Worm (Caenorhabditis elegans) whole organism, L2 larva: Measurements from ENCODE around the gene fbxa-148.

Experiments used
- ZK546.5 ChIP-seq: sonication (generic microtip); optimal IDR thresholded peaks from 2 replicates; lab custom pipeline; 2017; ENCODE audit warnings: missing biosample characterization, missing genetic modification characterization
- ama-1 ChIP-seq: fragments of 150-350 bp; optimal IDR thresholded peaks from 2 replicates; lab custom pipeline; 2018; ENCODE audit warnings: inconsistent platforms
- elt-3 ChIP-seq: sonication (generic microtip); optimal IDR thresholded peaks from 2 replicates; lab custom pipeline; 2017; ENCODE audit warnings: missing biosample characterization, missing genetic modification characterization
- lin-13 ChIP-seq: fragments of 150-350 bp; optimal IDR thresholded peaks from 2 replicates; lab custom pipeline; 2014; ENCODE audit warnings: missing biosample characterization, missing genetic modification reagents, missing genetic modification characterization
- nhr-6 ChIP-seq: fragments of 150-350 bp; optimal IDR thresholded peaks from 2 replicates; lab custom pipeline; 2014; ENCODE audit warnings: missing biosample characterization, missing genetic modification characterization
- skn-1 ChIP-seq: sonication (generic microtip); optimal IDR thresholded peaks from 2 replicates; lab custom pipeline; 2017; ENCODE audit warnings: missing biosample characterization, missing genetic modification characterization
- sma-3 ChIP-seq: sonication (generic microtip); optimal IDR thresholded peaks from 2 replicates; lab custom pipeline; 2016; ENCODE audit warnings: missing genetic modification reagents, missing genetic modification characterization, missing compliant biosample characterization
- ztf-11 ChIP-seq: sonication (generic microtip); optimal IDR thresholded peaks from 2 replicates; lab custom pipeline; 2017; ENCODE audit warnings: missing biosample characterization, missing genetic modification characterization
- ztf-4 ChIP-seq: fragments of 150-350 bp; optimal IDR thresholded peaks from 2 replicates; lab custom pipeline; 2014; ENCODE audit warnings: missing biosample characterization, missing genetic modification characterization

DNA sequence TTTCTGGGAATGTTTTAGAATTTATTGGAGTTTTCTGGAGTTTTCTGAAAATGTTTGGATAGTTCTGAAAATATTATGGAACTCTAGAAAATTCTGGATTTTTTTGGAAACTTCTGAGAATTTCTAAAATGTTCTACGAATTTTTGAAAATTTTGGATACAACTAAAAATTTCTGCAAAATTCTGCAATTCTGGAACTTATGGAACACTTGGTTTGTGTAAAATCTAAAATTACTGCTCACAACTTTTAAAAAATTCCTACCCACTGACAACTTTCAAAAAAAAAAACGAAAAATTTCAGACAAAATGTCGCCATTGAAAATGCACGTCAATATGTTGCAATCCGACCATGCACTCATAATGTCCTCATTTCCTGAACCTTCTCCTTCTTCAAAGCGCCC, 34.2 kb upstream of the fbxa-148 start, which contains the start of gene nhr-262:
- TF ChIP-seq skn-1: no peak
- no peak for TF ChIP-seq sma-3 (GFP tag; lab: Kevin White, UChicago)
- TF ChIP-seq lin-13 (GFP tag; lab: Kevin White, UChicago): no peak
- no peak for TF ChIP-seq nhr-6 (tag; lab: Kevin White, UChicago)
- no peak for TF ChIP-seq ztf-4
- no peak for TF ChIP-seq ztf-11
- TF ChIP-seq ama-1 (lab: Kevin White, UChicago): no peak
- no peak for TF ChIP-seq ZK546.5 (tag; lab: Kevin White, UChicago)
- no peak for TF ChIP-seq elt-3 (tag; lab: Kevin White, UChicago)
